Worm (Caenorhabditis elegans) whole organism, young adult: ENCODE data around the gene Y45G5AM.3.

Experiments used
- Y95B8A.8 ChIP-seq: fragments of 200-800 bp; sonication (Bioruptor generic); IDR thresholded peaks from 2 replicates; pipeline ENCODE4 v1.3.6; 2022; ENCODE audit warnings: missing genetic modification reagents, missing genetic modification characterization, missing compliant biosample characterization
- sea-2 ChIP-seq: fragments of 200-800 bp; sonication (Bioruptor generic); IDR thresholded peaks from 2 replicates; pipeline ENCODE4 v1.3.6; 2022; ENCODE audit warnings: missing genetic modification characterization, missing compliant biosample characterization

ce11 chrV:4192688-4193471, 28.5 kb downstream of the Y45G5AM.3 start:
- no peak for TF ChIP-seq Y95B8A.8 (GFP tag; lab: Robert Waterston, UW)
- no peak for TF ChIP-seq sea-2 (GFP tag; lab: Robert Waterston, UW)
